Fruit fly (Drosophila melanogaster): ENCODE results near the gene ssp2.
A peak's percentile ranks its signal among the peaks of the same experiment; 100 is the strongest.

The ssp2 gene

DNA sequence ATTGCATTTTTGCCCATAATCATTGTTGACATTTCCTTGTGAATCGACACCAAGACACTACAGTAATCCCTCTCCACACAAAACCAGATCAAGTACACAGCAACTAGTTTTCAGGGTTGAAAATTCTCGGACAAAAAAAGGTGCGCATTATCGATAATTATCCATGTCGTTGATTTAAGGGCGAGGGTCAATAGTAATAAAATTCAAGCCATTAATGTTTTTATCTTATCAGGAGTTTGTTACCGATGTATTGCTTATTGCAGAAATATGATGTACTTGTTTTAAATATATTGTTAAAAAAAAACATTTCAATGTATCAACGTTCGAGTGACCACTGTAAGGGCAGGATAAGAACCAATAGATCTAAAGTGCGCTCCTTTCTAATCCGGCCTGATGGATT, 46.2 kb upstream of the ssp2 start (continued):
- TF ChIP-seq grau (tag; optimal IDR thresholded peaks at IDR 0.05), result peak; percentile 71
- TF ChIP-seq btn (GFP tag; optimal IDR thresholded peaks at IDR 0.05), result no peak
- no peak for TF ChIP-seq cad (GFP tag; optimal IDR thresholded peaks at IDR 0.05)
- TF ChIP-seq CG12744 (GFP tag; optimal IDR thresholded peaks at IDR 0.05), result no peak
- TF ChIP-seq CG32772 (GFP tag; IDR thresholded peaks at IDR 0.05), result no peak
- no peak for TF ChIP-seq CG17829 (tag; optimal IDR thresholded peaks at IDR 0.05)
- no peak for TF ChIP-seq CG15479 (GFP tag; optimal IDR thresholded peaks at IDR 0.05)
- no peak for TF ChIP-seq CG13424 (tag; optimal IDR thresholded peaks at IDR 0.05)
- TF ChIP-seq CG30020 (tag; optimal IDR thresholded peaks at IDR 0.05), result no peak
- TF ChIP-seq CG30431 (GFP tag; optimal IDR thresholded peaks at IDR 0.05), result no peak
- TF ChIP-seq Ets65A (GFP tag), result peak; percentile 60
- no peak for TF ChIP-seq hb (GFP tag; IDR thresholded peaks at IDR 0.05; ENCODE audit: partially characterized antibody)
- peak; percentile 8 for TF ChIP-seq CG2120 (GFP tag; optimal IDR thresholded peaks at IDR 0.05)
- TF ChIP-seq CG3847 (GFP tag; IDR thresholded peaks at IDR 0.05), result no peak
- TF ChIP-seq phol (tag; optimal IDR thresholded peaks at IDR 0.05), result peak; percentile 12
- TF ChIP-seq ken (GFP tag; IDR thresholded peaks at IDR 0.05), result no peak
- TF ChIP-seq hkb (optimal IDR thresholded peaks at IDR 0.05), result no peak
- no peak for TF ChIP-seq hkb (GFP tag; IDR thresholded peaks at IDR 0.05)
- TF ChIP-seq CG8765 (GFP tag; IDR thresholded peaks at IDR 0.05), result no peak
- TF ChIP-seq ssp (GFP tag; IDR thresholded peaks at IDR 0.05), result no peak
- no peak for TF ChIP-seq CG34224 (GFP tag; IDR thresholded peaks at IDR 0.05; ENCODE audit: partially characterized antibody)
- TF ChIP-seq Sox102F (GFP tag; optimal IDR thresholded peaks at IDR 0.05), result no peak
- TF ChIP-seq HmgD (GFP tag; optimal IDR thresholded peaks at IDR 0.05), result no peak
- TF ChIP-seq D19A (tag; optimal IDR thresholded peaks at IDR 0.05), result peak; percentile 2
- no peak for TF ChIP-seq ham (GFP tag; IDR thresholded peaks at IDR 0.05)
- no peak for TF ChIP-seq CG6272 (GFP tag; IDR thresholded peaks at IDR 0.05)
- TF ChIP-seq CG15269 (tag; optimal IDR thresholded peaks at IDR 0.05), result no peak
- TF ChIP-seq Sox100B (GFP tag; optimal IDR thresholded peaks at IDR 0.05), result no peak
- no peak for TF ChIP-seq zen2 (GFP tag; IDR thresholded peaks at IDR 0.05; ENCODE audit: partially characterized antibody)
- no peak for TF ChIP-seq CG12659 (GFP tag; optimal IDR thresholded peaks at IDR 0.05)

DNA sequence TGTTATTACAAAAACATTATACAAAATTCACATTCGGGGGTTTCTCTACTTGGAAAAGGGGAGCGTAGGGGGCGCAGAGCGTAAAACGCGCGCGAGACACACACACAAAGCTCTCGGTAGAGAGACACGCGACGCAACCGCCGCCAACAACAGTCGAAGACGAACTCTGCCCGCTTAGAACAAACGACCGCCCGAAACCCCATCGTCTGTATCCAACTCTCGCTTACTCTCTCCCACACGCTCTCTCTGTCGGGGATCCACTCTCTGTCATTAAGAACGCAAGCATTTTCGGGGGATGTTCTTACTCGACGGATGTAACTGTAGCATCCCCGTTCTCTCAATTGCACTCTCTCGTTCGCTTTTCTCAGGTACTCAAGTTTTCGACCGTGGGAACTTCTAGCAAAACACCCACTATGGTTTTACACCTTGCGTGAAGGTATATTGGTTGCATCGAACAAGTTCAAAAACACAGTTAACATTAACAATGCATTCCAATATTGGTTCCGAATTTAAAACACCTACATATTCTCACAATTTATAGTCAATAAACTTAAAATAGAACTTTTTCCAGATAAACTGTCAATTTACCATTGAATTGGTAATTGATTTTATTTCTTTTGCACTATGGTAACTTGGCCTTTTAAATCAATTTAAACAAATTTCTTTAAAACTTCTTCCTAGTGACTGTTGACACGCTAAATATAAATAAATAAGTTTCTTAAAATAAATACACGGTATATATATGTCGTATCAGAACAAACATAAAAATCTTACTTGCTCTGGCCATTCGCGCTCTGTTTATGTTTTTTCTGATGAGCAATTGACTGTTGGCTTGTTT, 45.0 kb upstream of the ssp2 start:
- TF ChIP-seq CG11456 (GFP tag; IDR thresholded peaks at IDR 0.05) (peak; percentile 80), Tbp (GFP tag; optimal IDR thresholded peaks at IDR 0.05) (no peak), HLH4C (GFP tag; IDR thresholded peaks at IDR 0.05; ENCODE audit: partially characterized antibody) (peak; percentile 40; the same call in 1 of the 3 replicates), crc (GFP tag; optimal IDR thresholded peaks at IDR 0.05) (peak; percentile 85), wor (GFP tag; IDR thresholded peaks at IDR 0.05) (peak; percentile 77), CG8089 (GFP tag; optimal IDR thresholded peaks at IDR 0.05) (peak; percentile 81), p53 (GFP tag; optimal IDR thresholded peaks at IDR 0.05) (peak; percentile 80), Scr (GFP tag; IDR thresholded peaks at IDR 0.05; ENCODE audit: partially characterized antibody) (no peak), CHES-1-like (GFP tag; optimal IDR thresholded peaks at IDR 0.05) (peak; percentile 85), Deaf1 (tag; optimal IDR thresholded peaks at IDR 0.05) (peak; percentile 90), Opbp (GFP tag; IDR thresholded peaks at IDR 0.05; ENCODE audit: partially characterized antibody) (0 out of 3 replicates have a peak, but pooled peaks have one; percentile 20), Jarid2 (GFP tag; optimal IDR thresholded peaks at IDR 0.05) (peak; percentile 92), Xbp1 (GFP tag; optimal IDR thresholded peaks at IDR 0.05) (peak; percentile 91), scrt (GFP tag; optimal IDR thresholded peaks at IDR 0.05) (peak; percentile 81), CG12942 (GFP tag; optimal IDR thresholded peaks at IDR 0.05) (peak; percentile 69), CG9437 (GFP tag; optimal IDR thresholded peaks at IDR 0.05) (peak; percentile 91), hbn (GFP tag; IDR thresholded peaks at IDR 0.05; ENCODE audit: partially characterized antibody) (no peak; the same call in 1 of the 2 replicates), vfl (GFP tag; optimal IDR thresholded peaks at IDR 0.05) (peak; percentile 79), Trl (optimal IDR thresholded peaks at IDR 0.05) (peak; percentile 98 to 99), Trl (GFP tag; optimal IDR thresholded peaks at IDR 0.05) (peak; percentile 65), sc (optimal IDR thresholded peaks at IDR 0.05) (no peak), sc (GFP tag; optimal IDR thresholded peaks at IDR 0.05) (peak; percentile 93)
